Worm (Caenorhabditis elegans): ENCODE data around the gene rab-6.2.

DNA sequence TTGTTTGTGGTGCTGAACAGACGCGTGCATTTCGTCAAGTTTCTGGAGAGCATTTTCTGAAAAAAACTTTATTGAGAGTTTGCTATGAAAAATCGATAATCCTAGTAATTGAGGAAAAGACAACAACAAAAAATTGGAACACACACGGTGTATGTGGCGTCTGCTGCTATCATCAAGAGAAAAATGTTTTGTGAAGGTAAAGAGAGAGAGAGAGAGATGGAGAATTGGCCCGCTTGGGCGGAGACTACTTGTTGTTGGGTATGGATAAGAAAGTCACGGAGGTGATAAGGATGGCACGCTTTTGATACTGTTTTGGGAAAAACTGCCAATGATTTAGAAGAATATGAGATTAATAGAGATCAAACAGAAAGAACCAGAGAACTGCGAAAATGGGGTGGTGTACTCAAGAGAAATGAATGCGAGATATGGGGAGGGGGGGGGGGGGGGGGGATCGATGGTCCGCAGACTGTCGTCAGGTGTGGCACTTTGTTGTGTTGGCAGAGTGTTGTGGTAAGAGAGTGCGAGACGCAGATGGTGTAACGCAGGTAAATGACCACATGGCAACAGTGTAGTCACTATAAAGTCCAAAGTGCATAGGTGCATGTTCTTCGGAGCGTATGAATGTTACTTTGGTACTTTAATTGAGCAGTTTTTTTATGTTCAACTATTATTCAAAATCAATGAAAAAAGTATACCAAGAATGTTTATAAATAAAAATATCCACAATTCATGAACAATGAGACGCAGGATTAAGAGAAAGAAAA is 5.0 kb upstream of the rab-6.2 start, which contains the start of gene acdh-7:
- TF ChIP-seq hmg-4 (GFP tag; optimal IDR thresholded peaks at IDR 0.05) (no peak), ets-7 (tag; optimal IDR thresholded peaks at IDR 0.05) (no peak), ama-1 (optimal IDR thresholded peaks at IDR 0.05) (no peak), tbx-37 (GFP tag; conservative IDR thresholded peaks at IDR 0.05) (no peak), hmbx-1 (tag; optimal IDR thresholded peaks at IDR 0.05) (no peak), hnd-1 (tag; optimal IDR thresholded peaks at IDR 0.05) (no peak), ceh-13 (GFP tag; optimal IDR thresholded peaks at IDR 0.05) (no peak), F13C5.2 (tag; optimal IDR thresholded peaks at IDR 0.05) (no peak), flt-1 (GFP tag; IDR thresholded peaks at IDR 0.05) (no peak), ceh-36 (tag; optimal IDR thresholded peaks at IDR 0.05) (peak; percentile 21), tbx-11 (GFP tag; IDR thresholded peaks at IDR 0.05) (no peak)

All from whole organism, early embryonic.